Worm (Caenorhabditis elegans) whole organism, L3 larva: Measurements from ENCODE around the gene F01G12.18.

Experiments used
- aly-2 ChIP-seq: fragments of 150-350 bp; optimal IDR thresholded peaks from 2 replicates; lab custom pipeline; 2014; ENCODE audit warnings: missing biosample characterization, missing genetic modification characterization
- elt-3 ChIP-seq, 3 experiments: fragments of 150-350 bp in 1 of 3; sonication (generic microtip) in 2 of 3; optimal IDR thresholded peaks; 2 replicates in 2 of 3; 4 replicates in 1 of 3; lab custom pipeline; 2014 to 2017; ENCODE audit warnings: missing biosample characterization in 3 of 3, missing genetic modification characterization in 3 of 3
- nhr-11 ChIP-seq: fragments of 150-350 bp; optimal IDR thresholded peaks from 2 replicates; lab custom pipeline; 2014; ENCODE audit warnings: missing biosample characterization, missing genetic modification characterization
- nhr-23 ChIP-seq: fragments of 150-350 bp; optimal IDR thresholded peaks from 2 replicates; lab custom pipeline; 2014; ENCODE audit warnings: missing biosample characterization, missing genetic modification reagents, missing genetic modification characterization
- nhr-77 ChIP-seq: fragments of 150-350 bp; optimal IDR thresholded peaks from 2 replicates; lab custom pipeline; 2014; ENCODE audit warnings: missing biosample characterization, missing genetic modification characterization
- ztf-11 ChIP-seq: fragments of 150-350 bp; optimal IDR thresholded peaks from 2 replicates; lab custom pipeline; 2014; ENCODE audit warnings: missing biosample characterization, missing genetic modification characterization
- ztf-4 ChIP-seq: fragments of 150-350 bp; optimal IDR thresholded peaks from 2 replicates; lab custom pipeline; 2014; ENCODE audit warnings: missing biosample characterization, missing genetic modification characterization

- TF ChIP-seq nhr-11 (tag; lab: Kevin White, UChicago) (no peak), nhr-23 (tag; lab: Kevin White, UChicago) (no peak), elt-3 (tag; optimal IDR thresholded peaks at IDR 0.05; lab: Kevin White, UChicago) (no peak), ztf-4 (no peak), ztf-11 (no peak), nhr-77 (tag; lab: Kevin White, UChicago) (no peak), aly-2 (tag; lab: Kevin White, UChicago) (no peak)
Observed at ce11 chrX:16409220-16409619, 10.9 kb upstream of the F01G12.18 start.
